Fruit fly (Drosophila melanogaster): ENCODE results near the gene CG33111.
A peak's percentile ranks its signal among the peaks of the same experiment; 100 is the strongest.

CG33111 gene

DNA sequence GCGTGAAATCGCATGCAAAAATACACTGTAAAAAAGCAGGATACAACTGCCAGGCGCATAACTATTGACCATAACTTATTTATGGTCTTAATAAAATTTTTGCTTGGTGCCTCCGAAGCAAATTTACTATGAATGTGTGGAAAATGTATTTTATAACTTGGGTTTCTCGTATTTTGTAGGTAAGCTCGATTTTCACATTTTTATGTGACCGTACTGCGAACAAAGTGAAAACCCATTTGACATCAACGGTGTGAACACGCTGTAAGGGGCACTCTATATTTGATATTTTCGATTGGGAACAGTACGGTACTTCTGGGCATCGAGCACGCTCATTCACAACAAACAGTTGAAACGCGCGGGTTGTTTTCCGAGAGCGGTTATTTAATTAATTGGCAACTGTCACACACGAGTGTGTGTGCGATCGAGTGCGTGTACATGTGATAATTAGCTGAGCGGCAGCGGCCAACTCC lies 37.5 kb downstream of the CG33111 start, which contains the start of the genes Nup98-96 and mbc:
Gene Nup98-96 (minus strand): TSS at position 156 of the 470 bp plus-strand sequence.
Gene mbc (plus strand): TSS at position 300 of the 470 bp plus-strand sequence.
- TF ChIP-seq tj (GFP tag; optimal IDR thresholded peaks at IDR 0.05) (peak; percentile 82), cic (GFP tag; optimal IDR thresholded peaks at IDR 0.05) (peak; percentile 71), ovo (GFP tag; optimal IDR thresholded peaks at IDR 0.05) (peak; percentile 91), CG5204 (GFP tag; optimal IDR thresholded peaks at IDR 0.05) (peak; percentile 85), Clk (GFP tag; optimal IDR thresholded peaks at IDR 0.05) (peak; percentile 81), cnc (optimal IDR thresholded peaks at IDR 0.05) (no peak), Mnt (GFP tag; optimal IDR thresholded peaks at IDR 0.05) (peak; percentile 93), CG1620 (GFP tag; optimal IDR thresholded peaks at IDR 0.05) (peak; percentile 92), Crg-1 (GFP tag; optimal IDR thresholded peaks at IDR 0.05) (peak; percentile 77), pad (GFP tag; optimal IDR thresholded peaks at IDR 0.05) (peak; percentile 63), CG33017 (tag; optimal IDR thresholded peaks at IDR 0.05) (peak; percentile 47), CG11617 (GFP tag; optimal IDR thresholded peaks at IDR 0.05) (peak; percentile 84), kay (GFP tag; ENCODE audit: borderline replicate concordance) (no peak), CG7045 (GFP tag; optimal IDR thresholded peaks at IDR 0.05) (peak; percentile 72), CG7101 (tag; optimal IDR thresholded peaks at IDR 0.05) (peak; percentile 79), bab1 (GFP tag; optimal IDR thresholded peaks at IDR 0.05) (peak; percentile 87), toe (GFP tag; optimal IDR thresholded peaks at IDR 0.05) (peak; percentile 96), CG14711 (tag; optimal IDR thresholded peaks at IDR 0.05) (peak; percentile 65), CG12768 (GFP tag; optimal IDR thresholded peaks at IDR 0.05) (peak; percentile 71), Hr96 (GFP tag; optimal IDR thresholded peaks at IDR 0.05) (peak; percentile 90)

DNA sequence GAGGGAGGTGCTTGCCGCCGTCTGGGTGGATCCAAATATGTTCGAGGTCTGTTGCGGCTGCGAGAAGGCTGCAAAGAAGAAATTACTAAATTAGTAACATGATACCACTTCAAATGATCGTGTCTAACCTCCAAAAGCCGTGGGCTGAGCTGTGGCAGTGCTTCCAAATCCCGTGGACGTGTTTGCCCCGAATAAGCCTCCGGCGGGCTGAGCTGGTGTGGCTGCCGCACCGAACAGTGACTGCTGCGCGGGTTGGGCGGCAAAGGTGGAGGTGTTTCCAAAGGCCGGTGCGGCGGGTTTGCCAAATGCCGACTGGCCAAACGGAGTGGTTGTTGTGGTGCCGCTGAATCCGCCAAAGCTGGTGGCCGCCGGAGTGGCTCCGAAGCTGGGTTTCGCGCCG lies 38.3 kb downstream of the CG33111 start:
- TF ChIP-seq pad (GFP tag; optimal IDR thresholded peaks at IDR 0.05) (no peak), Crg-1 (GFP tag; optimal IDR thresholded peaks at IDR 0.05) (no peak), Clk (GFP tag; optimal IDR thresholded peaks at IDR 0.05) (no peak), CG7101 (tag; optimal IDR thresholded peaks at IDR 0.05) (no peak), kay (GFP tag; ENCODE audit: borderline replicate concordance) (no peak), tj (GFP tag; optimal IDR thresholded peaks at IDR 0.05) (no peak), bab1 (GFP tag; optimal IDR thresholded peaks at IDR 0.05) (no peak), cnc (optimal IDR thresholded peaks at IDR 0.05) (no peak), CG11617 (GFP tag; optimal IDR thresholded peaks at IDR 0.05) (no peak), CG7045 (GFP tag; optimal IDR thresholded peaks at IDR 0.05) (no peak), cic (GFP tag; optimal IDR thresholded peaks at IDR 0.05) (no peak), Hr96 (GFP tag; optimal IDR thresholded peaks at IDR 0.05) (no peak)

DNA sequence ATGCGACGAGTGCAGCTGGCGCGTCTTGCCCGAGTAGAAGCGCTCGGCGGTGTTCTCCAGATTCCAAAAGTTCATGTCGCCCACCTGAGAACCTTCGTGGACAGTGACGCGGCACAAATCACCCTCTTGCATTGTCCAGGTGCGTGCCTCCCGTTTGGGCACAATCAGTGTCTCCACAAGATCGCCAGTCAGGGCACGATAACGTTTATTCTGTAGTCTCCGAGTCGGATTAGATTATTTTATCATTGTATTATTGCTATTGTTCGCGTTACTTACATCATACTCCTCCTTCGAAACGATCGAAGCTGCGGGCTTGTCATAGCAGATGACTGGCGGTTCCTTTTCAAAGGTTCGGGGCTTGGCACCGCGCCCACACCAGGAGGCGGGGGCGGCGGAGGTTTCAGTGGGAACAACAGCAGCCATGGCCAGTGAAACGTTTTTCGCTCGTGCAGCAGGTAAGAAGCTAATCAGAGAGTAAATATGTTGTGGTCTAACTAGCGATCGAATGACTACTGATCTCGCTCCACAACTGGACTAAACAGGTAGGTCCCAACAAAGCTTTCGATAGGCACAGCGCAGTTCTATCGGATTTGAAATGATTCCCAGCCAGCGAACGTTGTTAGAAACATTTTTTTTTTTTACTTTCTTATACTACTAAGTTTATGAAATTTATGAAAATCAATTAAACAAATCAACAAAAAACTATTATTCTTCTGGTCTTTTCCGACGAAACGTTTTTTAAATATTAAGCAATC lies 45.2 kb downstream of the CG33111 start, which contains the start of gene CG10208:
Gene CG10208 (minus strand): TSS at position 518 of the 755 bp plus-strand sequence.
- TF ChIP-seq cnc (optimal IDR thresholded peaks at IDR 0.05) = peak in 1 of 2 experiments; percentile 52
- peak; percentile 30 for TF ChIP-seq Hr96 (GFP tag; optimal IDR thresholded peaks at IDR 0.05)
- no peak for TF ChIP-seq CG5204 (GFP tag; optimal IDR thresholded peaks at IDR 0.05)
- TF ChIP-seq CG1620 (GFP tag; optimal IDR thresholded peaks at IDR 0.05) = no peak
- peak; percentile 3 for TF ChIP-seq CG7101 (tag; optimal IDR thresholded peaks at IDR 0.05)
- TF ChIP-seq kay (GFP tag; ENCODE audit: borderline replicate concordance) = no peak
- no peak for TF ChIP-seq Crg-1 (GFP tag; optimal IDR thresholded peaks at IDR 0.05)
- TF ChIP-seq Clk (GFP tag; optimal IDR thresholded peaks at IDR 0.05) = no peak
- TF ChIP-seq CG33017 (tag; optimal IDR thresholded peaks at IDR 0.05) = no peak
- no peak for TF ChIP-seq CG14711 (tag; optimal IDR thresholded peaks at IDR 0.05)
- TF ChIP-seq Mnt (GFP tag; optimal IDR thresholded peaks at IDR 0.05) = peak; percentile 67
- no peak for TF ChIP-seq toe (GFP tag; optimal IDR thresholded peaks at IDR 0.05)
- TF ChIP-seq bab1 (GFP tag; optimal IDR thresholded peaks at IDR 0.05) = no peak
- TF ChIP-seq cic (GFP tag; optimal IDR thresholded peaks at IDR 0.05) = no peak
- TF ChIP-seq CG11617 (GFP tag; optimal IDR thresholded peaks at IDR 0.05) = no peak
- TF ChIP-seq tj (GFP tag; optimal IDR thresholded peaks at IDR 0.05) = no peak
- peak; percentile 32 for TF ChIP-seq CG12768 (GFP tag; optimal IDR thresholded peaks at IDR 0.05)
- TF ChIP-seq pad (GFP tag; optimal IDR thresholded peaks at IDR 0.05) = no peak
- TF ChIP-seq CG7045 (GFP tag; optimal IDR thresholded peaks at IDR 0.05) = no peak

DNA sequence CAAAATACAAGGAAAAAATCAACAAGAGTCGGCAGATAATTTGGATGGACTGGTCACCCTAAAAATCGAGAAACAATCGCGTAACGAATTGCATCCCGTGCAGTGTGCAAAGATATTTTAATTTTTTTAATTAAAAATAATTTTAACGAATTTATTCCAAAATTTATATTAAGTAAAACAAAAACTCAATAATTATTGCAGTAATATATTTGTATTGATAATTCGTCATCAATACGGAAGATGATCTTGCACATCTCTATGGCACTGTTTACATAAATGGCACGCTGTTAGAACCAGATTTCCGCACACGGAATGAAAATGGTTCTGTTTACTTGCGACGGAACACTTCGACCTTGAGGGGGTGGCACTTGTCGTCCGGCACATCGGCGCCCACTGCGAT lies 46.2 kb downstream of the CG33111 start, which contains the start of gene tst:
Gene tst (minus strand): TSS at position 52 of the 400 bp plus-strand sequence.
- TF ChIP-seq tj (GFP tag; optimal IDR thresholded peaks at IDR 0.05) = peak; percentile 72
- TF ChIP-seq bab1 (GFP tag; optimal IDR thresholded peaks at IDR 0.05) = peak; percentile 94
- peak; percentile 60 for TF ChIP-seq Clk (GFP tag; optimal IDR thresholded peaks at IDR 0.05)
- TF ChIP-seq CG33017 (tag; optimal IDR thresholded peaks at IDR 0.05) = peak; percentile 89
- TF ChIP-seq cic (GFP tag; optimal IDR thresholded peaks at IDR 0.05) = no peak
- TF ChIP-seq CG1620 (GFP tag; optimal IDR thresholded peaks at IDR 0.05) = peak; percentile 18
- no peak for TF ChIP-seq cnc (optimal IDR thresholded peaks at IDR 0.05)
- TF ChIP-seq CG7045 (GFP tag; optimal IDR thresholded peaks at IDR 0.05) = peak; percentile 82
- peak; percentile 93 for TF ChIP-seq CG7101 (tag; optimal IDR thresholded peaks at IDR 0.05)
- TF ChIP-seq pad (GFP tag; optimal IDR thresholded peaks at IDR 0.05) = peak; percentile 69
- TF ChIP-seq Mnt (GFP tag; optimal IDR thresholded peaks at IDR 0.05) = peak; percentile 60
- TF ChIP-seq toe (GFP tag; optimal IDR thresholded peaks at IDR 0.05) = no peak
- TF ChIP-seq Crg-1 (GFP tag; optimal IDR thresholded peaks at IDR 0.05) = peak; percentile 69
- peak; percentile 85 for TF ChIP-seq CG12768 (GFP tag; optimal IDR thresholded peaks at IDR 0.05)
- no peak for TF ChIP-seq CG5204 (GFP tag; optimal IDR thresholded peaks at IDR 0.05)
- no peak for TF ChIP-seq ovo (GFP tag; optimal IDR thresholded peaks at IDR 0.05)
- TF ChIP-seq kay (GFP tag; ENCODE audit: borderline replicate concordance) = no peak
- peak; percentile 88 for TF ChIP-seq CG11617 (GFP tag; optimal IDR thresholded peaks at IDR 0.05)
- TF ChIP-seq CG14711 (tag; optimal IDR thresholded peaks at IDR 0.05) = peak; percentile 89
- no peak for TF ChIP-seq Hr96 (GFP tag; optimal IDR thresholded peaks at IDR 0.05)

DNA sequence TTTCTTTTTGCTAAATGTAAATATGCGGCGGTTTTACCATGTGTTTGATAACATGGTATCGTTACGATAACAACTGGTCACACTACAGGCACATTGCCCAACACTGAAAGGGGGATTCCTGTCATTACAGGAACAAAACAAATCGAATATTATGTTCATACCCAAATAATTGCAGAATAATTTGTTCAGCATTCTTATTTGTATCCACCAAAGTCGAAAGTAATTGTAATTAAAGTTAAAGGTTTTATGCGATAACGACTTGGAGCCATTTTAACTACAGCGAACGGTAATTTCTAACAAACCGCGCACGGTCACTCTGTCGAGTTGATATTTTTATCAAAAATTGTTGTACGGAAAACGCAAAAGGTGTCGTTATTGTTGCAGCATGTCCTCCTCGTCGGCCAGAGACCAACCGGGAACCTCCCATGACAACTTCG lies 51.6 kb downstream of the CG33111 start, which contains the start of the genes CG10214 and CG10375:
Gene CG10214 (minus strand): TSS at position 72 of the 437 bp plus-strand sequence.
Gene CG10375 (plus strand): TSS at position 296 of the 437 bp plus-strand sequence.
- TF ChIP-seq CG7045 (GFP tag; optimal IDR thresholded peaks at IDR 0.05) (peak; percentile 64), CG7101 (tag; optimal IDR thresholded peaks at IDR 0.05) (peak; percentile 81), Crg-1 (GFP tag; optimal IDR thresholded peaks at IDR 0.05) (peak; percentile 82), Hr96 (GFP tag; optimal IDR thresholded peaks at IDR 0.05) (peak; percentile 65), kay (GFP tag; ENCODE audit: borderline replicate concordance) (no peak), pad (GFP tag; optimal IDR thresholded peaks at IDR 0.05) (peak; percentile 68), CG33017 (tag; optimal IDR thresholded peaks at IDR 0.05) (peak; percentile 72), Clk (GFP tag; optimal IDR thresholded peaks at IDR 0.05) (peak; percentile 38), cic (GFP tag; optimal IDR thresholded peaks at IDR 0.05) (peak; percentile 39), CG1620 (GFP tag; optimal IDR thresholded peaks at IDR 0.05) (peak; percentile 70), CG5204 (GFP tag; optimal IDR thresholded peaks at IDR 0.05) (no peak), CG14711 (tag; optimal IDR thresholded peaks at IDR 0.05) (peak; percentile 78), bab1 (GFP tag; optimal IDR thresholded peaks at IDR 0.05) (peak; percentile 82), ovo (GFP tag; optimal IDR thresholded peaks at IDR 0.05) (peak; percentile 45), CG11617 (GFP tag; optimal IDR thresholded peaks at IDR 0.05) (peak; percentile 74), CG12768 (GFP tag; optimal IDR thresholded peaks at IDR 0.05) (peak; percentile 72), cnc (optimal IDR thresholded peaks at IDR 0.05) (no peak), Mnt (GFP tag; optimal IDR thresholded peaks at IDR 0.05) (peak; percentile 94), toe (GFP tag; optimal IDR thresholded peaks at IDR 0.05) (no peak), tj (GFP tag; optimal IDR thresholded peaks at IDR 0.05) (peak; percentile 10)

Data from whole organism, adult.